Fruit fly (Drosophila melanogaster) whole organism, embryonic: ENCODE results near the gene mat.

Experiments used
- Adf1 ChIP-seq: fragments of 200-800 bp; sonication (Bioruptor generic); IDR thresholded peaks from 2 replicates; pipeline ENCODE4 v1.3.6; 2022; ENCODE audit warnings: missing biosample characterization, missing genetic modification characterization
- Blimp-1 ChIP-seq: fragments of 200-800 bp; sonication (Bioruptor generic); optimal IDR thresholded peaks from 3 replicates; lab custom pipeline; 2018; ENCODE audit warnings: missing biosample characterization, missing genetic modification characterization, mild to moderate bottlenecking, moderate library complexity, missing genetic modification reagents
- Bteb2 ChIP-seq: fragments of 200-800 bp; sonication (Bioruptor generic); optimal IDR thresholded peaks from 2 replicates; lab custom pipeline; 2016; ENCODE audit warnings: missing biosample characterization, missing genetic modification characterization
- CG1024 ChIP-seq: fragments of 200-800 bp; sonication (Bioruptor generic); IDR thresholded peaks from 2 replicates; pipeline ENCODE4 v1.3.6; 2022; ENCODE audit warnings: missing biosample characterization, missing genetic modification characterization
- CG10431 ChIP-seq: fragments of 200-800 bp; sonication (Bioruptor generic); optimal IDR thresholded peaks from 3 replicates; lab custom pipeline; 2018; ENCODE audit warnings: missing biosample characterization, mild to moderate bottlenecking, missing genetic modification characterization
- CG11085 ChIP-seq: fragments of 200-800 bp; sonication (Bioruptor generic); IDR thresholded peaks from 2 replicates; pipeline ENCODE4 v1.3.6; 2022; ENCODE audit warnings: missing biosample characterization, missing genetic modification characterization
- CG11504 ChIP-seq: fragments of 200-800 bp; sonication (Bioruptor generic); optimal IDR thresholded peaks from 3 replicates; lab custom pipeline; 2019; ENCODE audit warnings: missing biosample characterization, mild to moderate bottlenecking, missing genetic modification characterization, moderate library complexity
- CG12236 ChIP-seq: fragments of 200-800 bp; sonication (Bioruptor generic); optimal IDR thresholded peaks from 2 replicates; lab custom pipeline; 2016; ENCODE audit warnings: missing biosample characterization, missing genetic modification characterization
- CG13287 ChIP-seq: fragments of 200-800 bp; sonication (Bioruptor generic); IDR thresholded peaks from 2 replicates; pipeline ENCODE4 v1.3.6; 2022; ENCODE audit warnings: missing biosample characterization, missing genetic modification characterization; ENCODE audit not compliant: partially characterized antibody
- CG15696 ChIP-seq: fragments of 200-800 bp; sonication (Bioruptor generic); optimal IDR thresholded peaks from 2 replicates; lab custom pipeline; 2019; ENCODE audit warnings: missing biosample characterization, mild to moderate bottlenecking, missing genetic modification characterization, moderate library complexity
- CG17186 ChIP-seq: fragments of 200-800 bp; sonication (Bioruptor generic); optimal IDR thresholded peaks from 3 replicates; lab custom pipeline; 2017; ENCODE audit warnings: missing biosample characterization, missing genetic modification reagents, missing genetic modification characterization
- CG18262 ChIP-seq: fragments of 200-800 bp; optimal IDR thresholded peaks from 3 replicates; lab custom pipeline; 2019; ENCODE audit warnings: missing biosample characterization, mild to moderate bottlenecking, missing genetic modification characterization, moderate library complexity
- CG3163 ChIP-seq: fragments of 200-800 bp; sonication (Bioruptor generic); optimal IDR thresholded peaks from 3 replicates; lab custom pipeline; 2016; ENCODE audit warnings: missing biosample characterization, missing genetic modification characterization
- CG32767 ChIP-seq: fragments of 200-800 bp; sonication (Bioruptor generic); IDR thresholded peaks from 2 replicates; pipeline ENCODE4 v1.3.6; 2022; ENCODE audit warnings: missing biosample characterization, missing genetic modification characterization
- CG33557 ChIP-seq: fragments of 200-800 bp; sonication (Bioruptor generic); optimal IDR thresholded peaks from 2 replicates; lab custom pipeline; 2019; ENCODE audit warnings: missing biosample characterization, mild to moderate bottlenecking, missing genetic modification characterization, moderate library complexity
- CG3407 ChIP-seq: fragments of 200-800 bp; sonication (Bioruptor generic); optimal IDR thresholded peaks from 2 replicates; lab custom pipeline; 2018; ENCODE audit warnings: missing biosample characterization, mild to moderate bottlenecking, missing genetic modification characterization
- CG34376 ChIP-seq: fragments of 200-800 bp; sonication (Bioruptor generic); optimal IDR thresholded peaks from 2 replicates; lab custom pipeline; 2018; ENCODE audit warnings: missing biosample characterization, mild to moderate bottlenecking, missing genetic modification characterization
- CG4854 ChIP-seq: fragments of 200-800 bp; sonication (Bioruptor generic); optimal IDR thresholded peaks from 2 replicates; lab custom pipeline; 2016; ENCODE audit warnings: missing biosample characterization, missing genetic modification characterization, inconsistent platforms
- CG6175 ChIP-seq: fragments of 200-800 bp; sonication (Bioruptor generic); IDR thresholded peaks from 3 replicates; pipeline ENCODE4 v1.3.6; 2022; ENCODE audit warnings: missing biosample characterization, missing genetic modification characterization
- CG6254 ChIP-seq: fragments of 200-800 bp; sonication (Bioruptor generic); optimal IDR thresholded peaks from 3 replicates; lab custom pipeline; 2017; ENCODE audit warnings: mild to moderate bottlenecking, missing biosample characterization, missing genetic modification reagents, missing genetic modification characterization
- CG8281 ChIP-seq: fragments of 200-800 bp; sonication (Bioruptor generic); optimal IDR thresholded peaks from 2 replicates; lab custom pipeline; 2018; ENCODE audit warnings: missing biosample characterization, mild to moderate bottlenecking, missing genetic modification characterization, moderate library complexity
- CG9932 ChIP-seq: fragments of 200-800 bp; sonication (Bioruptor generic); IDR thresholded peaks from 2 replicates; pipeline ENCODE4 v1.3.6; 2022; ENCODE audit warnings: missing biosample characterization, missing genetic modification characterization
- D19A ChIP-seq: fragments of 200-800 bp; optimal IDR thresholded peaks from 3 replicates; lab custom pipeline; 2019; ENCODE audit warnings: missing biosample characterization, mild to moderate bottlenecking, missing genetic modification characterization, moderate library complexity
- D19B ChIP-seq: fragments of 200-800 bp; sonication (Bioruptor generic); optimal IDR thresholded peaks from 2 replicates; lab custom pipeline; 2017; ENCODE audit warnings: missing biosample characterization, mild to moderate bottlenecking, missing genetic modification characterization
- Deaf1 ChIP-seq: fragments of 200-800 bp; optimal IDR thresholded peaks from 3 replicates; lab custom pipeline; 2019; ENCODE audit warnings: missing biosample characterization, mild to moderate bottlenecking, missing genetic modification characterization, moderate library complexity
- Ets97D ChIP-seq: fragments of 200-800 bp; sonication (Bioruptor generic); optimal IDR thresholded peaks from 3 replicates; lab custom pipeline; 2016; ENCODE audit warnings: missing biosample characterization, missing genetic modification characterization
- Gug ChIP-seq: fragments of 200-800 bp; sonication (Bioruptor generic); IDR thresholded peaks from 4 replicates; pipeline ENCODE4 v1.3.6; 2022; ENCODE audit warnings: missing biosample characterization, missing genetic modification characterization
- HLH4C ChIP-seq: fragments of 200-800 bp; sonication (Bioruptor generic); IDR thresholded peaks from 3 replicates; pipeline ENCODE4 v1.3.6; 2022; ENCODE audit warnings: missing biosample characterization, missing genetic modification characterization; ENCODE audit not compliant: partially characterized antibody
- MTF-1 ChIP-seq: fragments of 200-800 bp; sonication (Bioruptor generic); optimal IDR thresholded peaks from 2 replicates; lab custom pipeline; 2018; ENCODE audit warnings: missing biosample characterization, mild to moderate bottlenecking, missing genetic modification characterization, borderline replicate concordance
- Max ChIP-seq: fragments of 200-800 bp; sonication (Bioruptor generic); optimal IDR thresholded peaks from 2 replicates; lab custom pipeline; 2016; ENCODE audit warnings: missing biosample characterization, mild to moderate bottlenecking, missing genetic modification characterization
- NFAT ChIP-seq: fragments of 200-800 bp; sonication (Bioruptor generic); IDR thresholded peaks from 2 replicates; pipeline ENCODE4 v1.3.6; 2022; ENCODE audit warnings: missing biosample characterization, missing genetic modification characterization
- Rx ChIP-seq: fragments of 200-800 bp; sonication (Bioruptor generic); IDR thresholded peaks from 2 replicates; pipeline ENCODE4 v1.3.6; 2022; ENCODE audit warnings: missing biosample characterization, missing genetic modification characterization
- Sry-β ChIP-seq: fragments of 200-800 bp; sonication (Bioruptor generic); optimal IDR thresholded peaks from 2 replicates; lab custom pipeline; 2018; ENCODE audit warnings: missing biosample characterization, mild to moderate bottlenecking, missing genetic modification characterization, moderate library complexity
- aop ChIP-seq: fragments of 200-800 bp; sonication (Bioruptor generic); IDR thresholded peaks from 2 replicates; pipeline ENCODE4 v1.3.6; 2022; ENCODE audit warnings: missing biosample characterization, missing genetic modification characterization
- ash1 ChIP-seq: fragments of 200-800 bp; sonication (Bioruptor generic); optimal IDR thresholded peaks from 2 replicates; lab custom pipeline; 2018; ENCODE audit warnings: missing biosample characterization, mild to moderate bottlenecking, missing genetic modification characterization
- cad ChIP-seq: fragments of >200 bp; optimal IDR thresholded peaks from 2 replicates; lab custom pipeline; 2017; ENCODE audit warnings: missing biosample characterization, missing genetic modification characterization
- gce ChIP-seq: fragments of 200-800 bp; sonication (Bioruptor generic); IDR thresholded peaks from 3 replicates; pipeline ENCODE4 v1.3.6; 2022; ENCODE audit warnings: missing biosample characterization, missing genetic modification characterization
- jigr1 ChIP-seq: fragments of 200-800 bp; sonication (Bioruptor generic); IDR thresholded peaks from 3 replicates; pipeline ENCODE4 v1.3.6; 2022; ENCODE audit warnings: missing biosample characterization, missing genetic modification characterization
- jing ChIP-seq: fragments of 200-800 bp; sonication (Bioruptor generic); optimal IDR thresholded peaks from 2 replicates; lab custom pipeline; 2018; ENCODE audit warnings: missing biosample characterization, mild to moderate bottlenecking, missing genetic modification characterization
- klu ChIP-seq: fragments of 200-800 bp; sonication (Bioruptor generic); IDR thresholded peaks from 2 replicates; pipeline ENCODE4 v1.3.6; 2022; ENCODE audit warnings: missing biosample characterization, missing genetic modification characterization
- lbe ChIP-seq: fragments of 200-800 bp; sonication (Bioruptor generic); optimal IDR thresholded peaks from 2 replicates; lab custom pipeline; 2016; ENCODE audit warnings: missing biosample characterization, mild to moderate bottlenecking, missing genetic modification characterization
- mirr ChIP-seq: fragments of 200-800 bp; sonication (Bioruptor generic); optimal IDR thresholded peaks from 3 replicates; lab custom pipeline; 2018; ENCODE audit warnings: missing biosample characterization, mild to moderate bottlenecking, missing genetic modification characterization
- nmo ChIP-seq: fragments of 200-800 bp; sonication (Bioruptor generic); optimal IDR thresholded peaks from 2 replicates; lab custom pipeline; 2018; ENCODE audit warnings: missing biosample characterization, mild to moderate bottlenecking, missing genetic modification characterization, moderate library complexity
- pros ChIP-seq: fragments of 200-800 bp; sonication (Bioruptor generic); optimal IDR thresholded peaks from 3 replicates; lab custom pipeline; 2019; ENCODE audit warnings: missing biosample characterization, mild to moderate bottlenecking, missing genetic modification characterization, moderate library complexity
- repo ChIP-seq: fragments of 200-800 bp; sonication (Bioruptor generic); optimal IDR thresholded peaks from 2 replicates; lab custom pipeline; 2016; ENCODE audit warnings: missing biosample characterization, missing genetic modification characterization
- schlank ChIP-seq: fragments of 200-800 bp; sonication (Bioruptor generic); optimal IDR thresholded peaks from 2 replicates; lab custom pipeline; 2018; ENCODE audit warnings: missing biosample characterization, mild to moderate bottlenecking, missing genetic modification characterization
- seq ChIP-seq: fragments of 200-800 bp; sonication (Bioruptor generic); IDR thresholded peaks from 2 replicates; pipeline ENCODE4 v1.3.6; 2022; ENCODE audit warnings: missing biosample characterization, missing genetic modification characterization
- sug ChIP-seq: fragments of 200-800 bp; optimal IDR thresholded peaks from 2 replicates; lab custom pipeline; 2019; ENCODE audit warnings: missing biosample characterization, mild to moderate bottlenecking, missing genetic modification characterization, moderate library complexity

The mat gene

DNA sequence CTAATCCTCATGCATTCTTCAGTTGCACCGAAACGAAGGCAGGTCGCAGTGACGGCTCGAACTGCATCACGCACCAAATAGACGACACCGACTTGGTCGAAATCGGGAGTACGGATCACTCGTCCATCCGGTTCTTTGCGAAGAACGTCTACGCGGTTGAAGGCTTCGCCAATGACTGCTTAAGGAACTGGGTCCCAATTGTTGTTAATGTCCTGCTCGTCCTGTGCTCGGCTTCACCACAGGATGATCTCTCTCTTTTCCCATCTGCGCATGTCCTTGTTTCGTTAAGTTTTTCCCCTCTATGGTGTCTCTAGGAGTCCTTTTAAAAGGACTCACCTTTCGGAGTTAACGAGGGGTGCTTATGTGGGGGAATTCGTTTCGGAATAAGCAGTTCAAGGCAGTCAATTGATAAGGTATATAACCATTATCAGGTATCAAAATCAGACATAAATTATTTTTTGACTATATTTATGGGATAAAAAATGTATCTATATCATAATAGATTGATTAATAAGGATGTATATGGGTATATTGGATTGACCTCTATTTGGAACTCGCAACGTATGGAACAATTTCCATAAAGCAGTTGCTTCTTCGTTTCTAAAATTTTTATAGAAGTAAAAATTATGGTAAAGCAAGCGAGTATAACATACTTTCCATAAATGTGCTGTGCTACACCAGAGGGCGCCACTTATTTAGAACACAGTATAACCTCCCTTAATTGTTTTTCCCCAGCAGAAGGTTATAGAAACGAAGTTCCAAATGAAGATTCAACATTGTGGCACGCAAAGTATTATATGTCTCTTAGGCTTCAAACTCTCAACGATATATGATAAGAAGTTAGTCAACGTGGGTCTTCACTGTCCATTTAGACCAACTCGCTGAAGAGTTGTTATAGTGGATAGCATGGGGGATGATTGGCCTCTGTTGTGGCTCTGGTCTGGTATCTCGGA is 45.4 kb upstream of the mat start, which contains the start of gene dpr20 (continued):
- TF ChIP-seq NFAT, result peak; percentile 94
- peak; percentile 90 for TF ChIP-seq CG9932 (GFP tag; lab: Robert Waterston, UW)
- peak; percentile 68; the same call in 1 of the 3 replicates for TF ChIP-seq jigr1 (GFP tag; lab: Robert Waterston, UW)
- peak; percentile 82 for TF ChIP-seq gce
- TF ChIP-seq D19B (GFP tag; lab: Kevin White, UChicago), result peak; percentile 42
- peak; percentile 60 for TF ChIP-seq mirr (GFP tag; lab: Kevin White, UChicago)
- TF ChIP-seq Sry-β (GFP tag; lab: Kevin White, UChicago), result no peak
- TF ChIP-seq Rx (GFP tag; lab: Robert Waterston, UW), result peak; percentile 85
- TF ChIP-seq CG12236 (GFP tag; lab: Kevin White, UChicago), result peak; percentile 26
- TF ChIP-seq CG10431, result no peak
- no peak for TF ChIP-seq CG3163
- no peak for TF ChIP-seq HLH4C (GFP tag; lab: Robert Waterston, UW)
- peak; percentile 53 for TF ChIP-seq Adf1 (GFP tag; lab: Robert Waterston, UW)
- TF ChIP-seq CG11085 (GFP tag; lab: Robert Waterston, UW), result peak; percentile 76
- peak; percentile 26 for TF ChIP-seq jing (GFP tag; lab: Kevin White, UChicago)
- peak; percentile 66 for TF ChIP-seq klu (GFP tag; lab: Robert Waterston, UW)
- peak; percentile 71 for TF ChIP-seq nmo (GFP tag; lab: Kevin White, UChicago)
- TF ChIP-seq ash1, result peak; percentile 49
- TF ChIP-seq CG18262, result peak; percentile 49
- peak; percentile 64 for TF ChIP-seq sug (tag; lab: Kevin White, UChicago)
- TF ChIP-seq Deaf1 (tag; lab: Kevin White, UChicago), result peak; percentile 90
- TF ChIP-seq CG6175 (GFP tag; lab: Robert Waterston, UW), result peak; percentile 81
- peak; percentile 50 for TF ChIP-seq CG1024 (GFP tag; lab: Robert Waterston, UW)
- TF ChIP-seq CG32767 (GFP tag; lab: Robert Waterston, UW), result peak; percentile 79
- TF ChIP-seq CG13287 (GFP tag; lab: Robert Waterston, UW), result no peak
- TF ChIP-seq lbe, result no peak
- TF ChIP-seq Max (GFP tag; lab: Kevin White, UChicago), result peak; percentile 33
- peak; percentile 93 for TF ChIP-seq Gug (GFP tag; lab: Robert Waterston, UW)
- no peak for TF ChIP-seq CG6254
- peak; percentile 14 for TF ChIP-seq CG3407 (GFP tag; lab: Kevin White, UChicago)
- peak; percentile 76 for TF ChIP-seq schlank (tag; lab: Kevin White, UChicago)
- TF ChIP-seq cad (GFP tag; lab: Kevin White, UChicago), result no peak
- TF ChIP-seq CG33557, result peak; percentile 3
- TF ChIP-seq Bteb2 (GFP tag; lab: Kevin White, UChicago), result peak; percentile 56
- peak; percentile 70 for TF ChIP-seq CG11504 (tag; lab: Kevin White, UChicago)
- TF ChIP-seq Blimp-1 (GFP tag; lab: Kevin White, UChicago), result peak; percentile 38
- TF ChIP-seq aop (GFP tag; lab: Robert Waterston, UW), result peak; percentile 60; the same call in 1 of the 2 replicates
- TF ChIP-seq CG34376 (GFP tag; lab: Kevin White, UChicago), result peak; percentile 56
- peak; percentile 40 for TF ChIP-seq CG8281 (tag; lab: Kevin White, UChicago)
- TF ChIP-seq CG4854 (GFP tag; lab: Kevin White, UChicago), result peak; percentile 36
- peak; percentile 40 for TF ChIP-seq pros (GFP tag; lab: Kevin White, UChicago)
- peak; percentile 35 for TF ChIP-seq Ets97D (GFP tag; lab: Kevin White, UChicago)
- peak; percentile 81 for TF ChIP-seq seq (GFP tag; lab: Robert Waterston, UW)
- peak; percentile 38 for TF ChIP-seq MTF-1 (GFP tag; lab: Kevin White, UChicago)
- peak; percentile 48 for TF ChIP-seq CG15696 (tag; lab: Kevin White, UChicago)
- peak; percentile 34 for TF ChIP-seq repo
- no peak for TF ChIP-seq CG17186 (GFP tag; lab: Kevin White, UChicago)
- peak; percentile 50 for TF ChIP-seq D19A (tag; lab: Kevin White, UChicago)
